Fruit fly (Drosophila melanogaster) whole organism, embryonic: Measurements from ENCODE around the gene CG46059.

Experiments used
- Atf-2 ChIP-seq: fragments of 200-800 bp; sonication (Bioruptor generic); optimal IDR thresholded peaks from 2 replicates; lab custom pipeline; 2016; ENCODE audit warnings: missing biosample characterization, missing genetic modification characterization
- Atf6 ChIP-seq: fragments of 200-800 bp; sonication (Bioruptor generic); IDR thresholded peaks from 2 replicates; pipeline ENCODE4 v1.3.6; 2022; ENCODE audit warnings: missing biosample characterization, missing genetic modification characterization
- B-H1 ChIP-seq: fragments of 200-800 bp; sonication (Bioruptor generic); IDR thresholded peaks from 3 replicates; pipeline ENCODE4 v1.3.6; 2022; ENCODE audit warnings: missing biosample characterization, missing genetic modification characterization
- Bdp1 ChIP-seq: fragments of 200-800 bp; sonication (Bioruptor generic); optimal IDR thresholded peaks from 3 replicates; lab custom pipeline; 2016; ENCODE audit warnings: missing biosample characterization, missing genetic modification characterization
- CG10462 ChIP-seq: fragments of 200-800 bp; sonication (Bioruptor generic); optimal IDR thresholded peaks from 2 replicates; lab custom pipeline; 2016; ENCODE audit warnings: missing biosample characterization, missing genetic modification characterization
- CG10565 ChIP-seq: fragments of 200-800 bp; sonication (Bioruptor generic); optimal IDR thresholded peaks from 3 replicates; lab custom pipeline; 2016; ENCODE audit warnings: missing biosample characterization, mild to moderate bottlenecking, missing genetic modification characterization
- CG11398 ChIP-seq: fragments of 200-800 bp; sonication (Bioruptor generic); optimal IDR thresholded peaks from 2 replicates; lab custom pipeline; 2016; ENCODE audit warnings: missing biosample characterization, missing genetic modification characterization
- CG11456 ChIP-seq: fragments of 200-800 bp; sonication (Bioruptor generic); IDR thresholded peaks from 3 replicates; pipeline ENCODE4 v1.3.6; 2022; ENCODE audit warnings: missing biosample characterization, missing genetic modification characterization
- CG11695 ChIP-seq: fragments of 200-800 bp; sonication (Bioruptor generic); IDR thresholded peaks from 3 replicates; pipeline ENCODE4 v1.3.6; 2022; ENCODE audit warnings: missing biosample characterization, missing genetic modification characterization
- CG12391 ChIP-seq: fragments of 200-800 bp; sonication (Bioruptor generic); optimal IDR thresholded peaks from 3 replicates; lab custom pipeline; 2018; ENCODE audit warnings: missing biosample characterization, mild to moderate bottlenecking, missing genetic modification characterization, moderate library complexity
- CG16813 ChIP-seq: fragments of 200-800 bp; sonication (Bioruptor generic); IDR thresholded peaks from 3 replicates; pipeline ENCODE4 v1.3.6; 2022; ENCODE audit warnings: missing biosample characterization, missing genetic modification characterization; ENCODE audit not compliant: partially characterized antibody
- CG17912 ChIP-seq: fragments of 200-800 bp; sonication (Bioruptor generic); optimal IDR thresholded peaks from 2 replicates; lab custom pipeline; 2018; ENCODE audit warnings: missing biosample characterization, mild to moderate bottlenecking, missing genetic modification characterization
- CG18262 ChIP-seq: fragments of 200-800 bp; optimal IDR thresholded peaks from 3 replicates; lab custom pipeline; 2019; ENCODE audit warnings: missing biosample characterization, mild to moderate bottlenecking, missing genetic modification characterization, moderate library complexity
- CG2116 ChIP-seq: fragments of 200-800 bp; sonication (Bioruptor generic); optimal IDR thresholded peaks from 3 replicates; lab custom pipeline; 2018; ENCODE audit warnings: missing biosample characterization, mild to moderate bottlenecking, missing genetic modification characterization
- CG6272 ChIP-seq: fragments of 200-800 bp; sonication (Bioruptor generic); IDR thresholded peaks from 2 replicates; pipeline ENCODE4 v1.3.6; 2022; ENCODE audit warnings: missing biosample characterization, missing genetic modification characterization
- CG7839 ChIP-seq: fragments of 200-800 bp; sonication (Bioruptor generic); optimal IDR thresholded peaks from 3 replicates; lab custom pipeline; 2018; ENCODE audit warnings: missing biosample characterization, mild to moderate bottlenecking, missing genetic modification characterization, moderate library complexity
- CG8388 ChIP-seq: fragments of 200-800 bp; sonication (Bioruptor generic); optimal IDR thresholded peaks from 2 replicates; lab custom pipeline; 2019; ENCODE audit warnings: missing biosample characterization, mild to moderate bottlenecking, missing genetic modification characterization, moderate library complexity
- Doc2 ChIP-seq: fragments of 200-800 bp; sonication (Bioruptor generic); IDR thresholded peaks from 2 replicates; pipeline ENCODE4 v1.3.6; 2022; ENCODE audit warnings: missing biosample characterization, missing genetic modification characterization
- E2f1 ChIP-seq: fragments of 200-800 bp; sonication (Bioruptor generic); IDR thresholded peaks from 2 replicates; pipeline ENCODE4 v1.3.6; 2022; ENCODE audit warnings: missing biosample characterization, missing genetic modification characterization
- Ets65A ChIP-seq: fragments of 200-800 bp; sonication (Bioruptor generic); peaks from one replicate; lab custom pipeline; 2016; ENCODE audit warnings: missing biosample characterization, missing genetic modification characterization
- Fer2 ChIP-seq: fragments of 200-800 bp; sonication (Bioruptor generic); optimal IDR thresholded peaks from 2 replicates; lab custom pipeline; 2018; ENCODE audit warnings: missing biosample characterization, mild to moderate bottlenecking, missing genetic modification characterization, moderate library complexity
- Hsf ChIP-seq: fragments of 200-800 bp; sonication (Bioruptor generic); optimal IDR thresholded peaks from 3 replicates; lab custom pipeline; 2016; ENCODE audit warnings: missing biosample characterization, missing genetic modification characterization
- Med ChIP-seq: fragments of 200-800 bp; sonication (Bioruptor generic); peaks from one replicate; lab custom pipeline; 2016; ENCODE audit warnings: missing biosample characterization, missing genetic modification characterization, mild to moderate bottlenecking, inconsistent platforms, moderate library complexity
- Nf-YA ChIP-seq: fragments of 200-800 bp; sonication (Bioruptor generic); IDR thresholded peaks from 2 replicates; pipeline ENCODE4 v1.3.6; 2022; ENCODE audit warnings: missing biosample characterization, missing genetic modification characterization
- Oli ChIP-seq: fragments of 200-800 bp; sonication (Bioruptor generic); optimal IDR thresholded peaks from 2 replicates; lab custom pipeline; 2018; ENCODE audit warnings: missing biosample characterization, mild to moderate bottlenecking, missing genetic modification characterization, moderate library complexity
- PHDP ChIP-seq: fragments of 200-800 bp; sonication (Bioruptor generic); optimal IDR thresholded peaks from 3 replicates; lab custom pipeline; 2018; ENCODE audit warnings: missing biosample characterization, mild to moderate bottlenecking, missing genetic modification characterization, moderate library complexity
- Sox102F ChIP-seq: fragments of 200-800 bp; sonication (Bioruptor generic); optimal IDR thresholded peaks from 2 replicates; lab custom pipeline; 2018; ENCODE audit warnings: missing biosample characterization, mild to moderate bottlenecking, missing genetic modification characterization, moderate library complexity
- Stat92E ChIP-seq, 3 experiments: fragments of >200 bp in 2 of 3; fragments of 200-800 bp in 1 of 3; sonication (Bioruptor generic) in 1 of 3; optimal IDR thresholded peaks; 2 replicates each; lab custom pipeline; 2017 to 2019; ENCODE audit warnings: missing biosample characterization in 3 of 3, missing genetic modification characterization in 3 of 3, mild to moderate bottlenecking in 1 of 3, moderate library complexity in 1 of 3
- Xrp1 ChIP-seq: fragments of 200-800 bp; sonication (Bioruptor generic); IDR thresholded peaks from 2 replicates; pipeline ENCODE4 v1.3.6; 2022; ENCODE audit warnings: missing biosample characterization, missing genetic modification characterization
- al ChIP-seq: fragments of 200-800 bp; sonication (Bioruptor generic); IDR thresholded peaks from 2 replicates; pipeline ENCODE4 v1.3.6; 2022; ENCODE audit warnings: missing biosample characterization, missing genetic modification characterization
- cas ChIP-seq: fragments of 200-800 bp; sonication (Bioruptor generic); IDR thresholded peaks from 2 replicates; pipeline ENCODE4 v1.3.6; 2022; ENCODE audit warnings: missing biosample characterization, missing genetic modification characterization
- chif ChIP-seq, 2 experiments: fragments of 200-800 bp; sonication (Bioruptor generic); optimal IDR thresholded peaks; 3 replicates each; lab custom pipeline; 2016; ENCODE audit warnings: missing biosample characterization in 2 of 2, missing genetic modification characterization in 2 of 2
- crp ChIP-seq, 2 experiments: fragments of 200-800 bp; sonication (Bioruptor generic); optimal IDR thresholded peaks; 2 replicates in 1 of 2; 3 replicates in 1 of 2; lab custom pipeline; 2017; ENCODE audit warnings: missing biosample characterization in 2 of 2, missing genetic modification characterization in 2 of 2, mild to moderate bottlenecking in 1 of 2, moderate library complexity in 1 of 2
- dpn ChIP-seq, 2 experiments: fragments of 200-800 bp; sonication (Bioruptor generic); optimal IDR thresholded peaks; 3 replicates each; lab custom pipeline; 2016; ENCODE audit warnings: missing biosample characterization in 2 of 2, missing genetic modification characterization in 2 of 2
- ems ChIP-seq: fragments of 200-800 bp; sonication (Bioruptor generic); optimal IDR thresholded peaks from 3 replicates; lab custom pipeline; 2016; ENCODE audit warnings: missing biosample characterization, missing genetic modification characterization
- eve ChIP-seq, 2 experiments: fragments of >200 bp; optimal IDR thresholded peaks; 2 replicates each; lab custom pipeline; 2017; ENCODE audit warnings: missing biosample characterization in 2 of 2, missing genetic modification characterization in 2 of 2
- jigr1 ChIP-seq: fragments of 200-800 bp; sonication (Bioruptor generic); IDR thresholded peaks from 3 replicates; pipeline ENCODE4 v1.3.6; 2022; ENCODE audit warnings: missing biosample characterization, missing genetic modification characterization
- lab ChIP-seq: fragments of 200-800 bp; sonication (Bioruptor generic); optimal IDR thresholded peaks from 3 replicates; lab custom pipeline; 2017; ENCODE audit warnings: missing biosample characterization, missing genetic modification characterization, mild to moderate bottlenecking, moderate library complexity, missing genetic modification reagents
- lilli ChIP-seq: fragments of 200-800 bp; sonication (Bioruptor generic); optimal IDR thresholded peaks from 3 replicates; lab custom pipeline; 2016; ENCODE audit warnings: missing biosample characterization, missing genetic modification characterization
- oc ChIP-seq: fragments of 200-800 bp; sonication (Bioruptor generic); optimal IDR thresholded peaks from 2 replicates; lab custom pipeline; 2018; ENCODE audit warnings: missing biosample characterization, mild to moderate bottlenecking, missing genetic modification characterization, moderate library complexity
- org-1 ChIP-seq: fragments of 200-800 bp; sonication (Bioruptor generic); optimal IDR thresholded peaks from 2 replicates; lab custom pipeline; 2017; ENCODE audit warnings: missing biosample characterization, missing genetic modification characterization
- prd ChIP-seq, 3 experiments: fragments of >200 bp in 2 of 3; fragments of 200-800 bp in 1 of 3; sonication (Bioruptor generic) in 1 of 3; optimal IDR thresholded peaks in 2 of 3; IDR thresholded peaks in 1 of 3; 2 replicates in 2 of 3; 3 replicates in 1 of 3; pipeline versions ENCODE4 v1.3.6 to Lab custom; 2017 to 2022; ENCODE audit warnings: missing biosample characterization in 1 of 3, missing genetic modification characterization in 1 of 3
- psq ChIP-seq: fragments of 200-800 bp; sonication (Bioruptor generic); optimal IDR thresholded peaks from 2 replicates; lab custom pipeline; 2017; ENCODE audit warnings: missing biosample characterization, missing genetic modification characterization
- pum ChIP-seq: fragments of 200-800 bp; sonication (Bioruptor generic); optimal IDR thresholded peaks from 2 replicates; lab custom pipeline; 2016; ENCODE audit warnings: missing biosample characterization, missing genetic modification characterization
- row ChIP-seq: fragments of 200-800 bp; sonication (Bioruptor generic); IDR thresholded peaks from 3 replicates; pipeline ENCODE4 v1.3.6; 2022; ENCODE audit warnings: missing biosample characterization, missing genetic modification characterization
- trem ChIP-seq: fragments of 200-800 bp; optimal IDR thresholded peaks from 3 replicates; lab custom pipeline; 2019; ENCODE audit warnings: missing biosample characterization, mild to moderate bottlenecking, missing genetic modification characterization, moderate library complexity
- unpg ChIP-seq: fragments of 200-800 bp; sonication (Bioruptor generic); optimal IDR thresholded peaks from 3 replicates; lab custom pipeline; 2018; ENCODE audit warnings: missing biosample characterization, mild to moderate bottlenecking, missing genetic modification characterization, moderate library complexity

CG46059 gene

DNA sequence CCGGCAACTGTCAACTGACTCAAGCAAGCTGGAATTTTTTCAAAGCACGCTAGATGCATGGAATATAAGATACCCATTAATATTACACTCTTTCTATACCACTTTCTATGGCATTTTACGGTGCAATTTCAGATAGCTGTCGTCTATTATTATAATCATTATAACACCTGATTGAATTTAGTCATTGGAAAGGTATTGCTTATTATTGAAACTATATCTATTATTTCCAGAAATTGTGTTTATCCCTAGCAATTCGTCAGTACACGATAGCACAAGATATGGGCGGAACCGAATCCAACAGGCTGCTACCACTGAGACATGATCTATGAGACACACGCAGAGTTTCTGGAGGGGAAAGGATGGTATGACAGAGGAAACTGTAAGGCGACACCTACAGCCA, 35.9 kb upstream of the CG46059 start (continued):
- TF ChIP-seq CG16813 (GFP tag; lab: Robert Waterston, UW) (peak; percentile 26; the same call in 1 of the 3 replicates), org-1 (GFP tag; lab: Kevin White, UChicago) (peak; percentile 3), CG10565 (no peak), jigr1 (GFP tag; lab: Robert Waterston, UW) (no peak), Nf-YA (GFP tag; lab: Robert Waterston, UW) (no peak), PHDP (tag; lab: Kevin White, UChicago) (no peak), Atf6 (no peak), prd (optimal IDR thresholded peaks at IDR 0.05; lab: Kevin White, UChicago) (no peak), prd (GFP tag; IDR thresholded peaks at IDR 0.05; lab: Robert Waterston, UW) (peak; percentile 63; the same call in 2 of the 3 replicates)

DNA sequence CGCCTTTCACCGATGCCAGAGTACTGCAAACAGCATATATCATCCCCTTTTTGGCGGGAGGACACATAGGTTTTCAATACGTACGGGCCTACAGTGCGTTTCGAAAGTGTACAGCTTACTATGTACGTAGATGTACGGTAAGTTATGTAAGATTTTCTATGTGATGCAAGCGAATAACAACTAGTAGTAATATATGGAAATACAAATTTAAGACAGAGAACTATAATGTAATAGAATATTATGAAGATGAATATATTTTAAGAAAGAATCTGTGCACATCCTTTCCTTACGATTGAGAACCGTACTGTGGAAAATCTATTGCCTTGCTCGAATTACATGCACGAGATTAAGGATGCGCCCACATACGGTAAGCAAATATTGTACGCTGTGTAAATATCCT, 34.3 kb upstream of the CG46059 start:
- peak; percentile 49; the same call in 1 of the 3 replicates for TF ChIP-seq CG11695 (GFP tag; lab: Robert Waterston, UW)
- TF ChIP-seq B-H1 (GFP tag; lab: Robert Waterston, UW) = no peak
- peak; percentile 69 for TF ChIP-seq Ets65A (GFP tag; lab: Kevin White, UChicago)
- TF ChIP-seq row (GFP tag; lab: Robert Waterston, UW) = 0 out of 3 replicates have a peak, but pooled peaks have one; percentile 11
- no peak for TF ChIP-seq CG10462 (GFP tag; lab: Kevin White, UChicago)
- TF ChIP-seq CG18262 = peak; percentile 10
- TF ChIP-seq CG8388 = peak; percentile 85
- peak; percentile 32 for TF ChIP-seq Med (GFP tag; lab: Kevin White, UChicago)

- TF ChIP-seq oc (tag; lab: Kevin White, UChicago) (no peak), crp (GFP tag; optimal IDR thresholded peaks at IDR 0.05; lab: Kevin White, UChicago) (no peak), dpn (GFP tag; optimal IDR thresholded peaks at IDR 0.05; lab: Kevin White, UChicago) (peak in 1 of 2 experiments; percentile 14), Sox102F (peak; percentile 18), CG17912 (GFP tag; lab: Kevin White, UChicago) (no peak), Fer2 (tag; lab: Kevin White, UChicago) (no peak), chif (GFP tag; optimal IDR thresholded peaks at IDR 0.05; lab: Kevin White, UChicago) (peak in 1 of 2 experiments; percentile 5), trem (tag; lab: Kevin White, UChicago) (no peak), ems (no peak), PHDP (tag; lab: Kevin White, UChicago) (peak; percentile 3), CG2116 (no peak), Doc2 (GFP tag; lab: Robert Waterston, UW) (no peak), eve (GFP tag; optimal IDR thresholded peaks at IDR 0.05; lab: Kevin White, UChicago) (peak in 1 of 2 experiments; percentile 36), Atf-2 (GFP tag; lab: Kevin White, UChicago) (peak; percentile 4), CG6272 (GFP tag; lab: Robert Waterston, UW) (no peak), Med (GFP tag; lab: Kevin White, UChicago) (peak; percentile 31), pum (GFP tag; lab: Kevin White, UChicago) (no peak), CG7839 (peak; percentile 12), cas (GFP tag; lab: Robert Waterston, UW) (no peak), Bdp1 (GFP tag; lab: Kevin White, UChicago) (no peak), Stat92E (GFP tag; optimal IDR thresholded peaks at IDR 0.05; lab: Kevin White, UChicago) (no peak), E2f1 (GFP tag; lab: Robert Waterston, UW) (no peak), unpg (GFP tag; lab: Kevin White, UChicago) (peak; percentile 42), psq (no peak), CG11456 (GFP tag; lab: Robert Waterston, UW) (no peak), CG11398 (GFP tag; lab: Kevin White, UChicago) (no peak), Xrp1 (GFP tag; lab: Robert Waterston, UW) (peak; percentile 14; the same call in 1 of the 2 replicates), row (GFP tag; lab: Robert Waterston, UW) (peak; percentile 27; the same call in 1 of the 3 replicates), CG12391 (tag; lab: Kevin White, UChicago) (peak; percentile 18), Hsf (GFP tag; lab: Kevin White, UChicago) (peak; percentile 5), CG8388 (peak; percentile 10), Oli (tag; lab: Kevin White, UChicago) (peak; percentile 17), al (GFP tag; lab: Robert Waterston, UW) (no peak), lab (GFP tag; lab: Kevin White, UChicago) (no peak), lilli (GFP tag; lab: Kevin White, UChicago) (no peak)
These were observed 28.8 kb upstream of the CG46059 start for dm6 chr2L:19212401-19212800.
